Fruit fly (Drosophila melanogaster): ENCODE data around the gene CG32846.

CG32846 gene

DNA sequence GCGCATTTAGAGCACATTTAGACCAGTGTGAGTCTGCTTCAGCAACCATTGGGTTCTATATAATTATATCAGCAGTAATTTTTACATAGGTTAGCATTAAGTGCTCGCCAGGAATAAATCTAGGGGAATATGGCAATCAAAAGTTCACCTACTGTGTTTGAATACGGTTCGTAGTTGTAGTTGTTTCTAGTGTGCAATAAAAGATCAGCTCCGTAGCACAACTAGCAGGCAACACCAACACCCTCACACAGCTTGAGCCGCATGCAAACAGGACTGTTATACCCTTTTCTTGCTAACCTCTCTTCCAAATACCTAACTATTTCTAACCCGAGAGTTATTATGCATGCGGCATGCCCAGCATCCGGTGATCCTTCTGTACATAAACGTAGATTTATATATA lies at the start of gene CG32846:
CG32846 (minus strand) TSS at position 101 of the 400 bp plus-strand sequence.
- TF ChIP-seq psq (GFP tag; optimal IDR thresholded peaks at IDR 0.05): no peak
- TF ChIP-seq brk (GFP tag; optimal IDR thresholded peaks at IDR 0.05): no peak
- TF ChIP-seq Hr78 (GFP tag; optimal IDR thresholded peaks at IDR 0.05): no peak

DNA sequence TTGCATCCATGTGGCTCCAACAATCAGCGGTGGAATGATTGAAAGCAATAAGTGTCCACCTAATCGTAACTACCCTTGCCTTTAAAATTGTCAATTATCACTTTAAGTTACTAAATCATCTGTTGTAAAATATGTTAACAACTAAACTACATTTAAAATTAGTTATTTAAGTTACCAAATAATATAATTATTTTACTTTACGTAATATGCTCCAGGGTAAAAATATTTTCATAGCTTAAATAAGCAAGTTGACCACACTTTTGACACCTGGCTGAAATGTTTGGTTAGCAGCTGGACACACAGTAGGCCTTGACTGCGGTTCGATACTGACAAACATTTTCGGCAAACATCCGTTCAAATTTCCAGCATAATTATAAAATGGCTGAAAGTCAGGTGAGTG lies 43.5 kb upstream of the CG32846 start, which contains the start of gene CG2113:
CG2113 (plus strand) TSS at position 301 of the 400 bp plus-strand sequence.
- TF ChIP-seq fru (GFP tag; optimal IDR thresholded peaks at IDR 0.05): no peak
- no peak for TF ChIP-seq ey (GFP tag; optimal IDR thresholded peaks at IDR 0.05)
- TF ChIP-seq Hr78 (GFP tag; optimal IDR thresholded peaks at IDR 0.05): no peak
- no peak for TF ChIP-seq CG9705 (GFP tag; optimal IDR thresholded peaks at IDR 0.05)
- TF ChIP-seq psq (GFP tag; optimal IDR thresholded peaks at IDR 0.05): no peak
- no peak for TF ChIP-seq Dif (GFP tag; optimal IDR thresholded peaks at IDR 0.05; ENCODE audit: partially characterized antibody)
- TF ChIP-seq dmrt93B (GFP tag; optimal IDR thresholded peaks at IDR 0.05): no peak
- TF ChIP-seq sv (GFP tag; optimal IDR thresholded peaks at IDR 0.05): no peak
- TF ChIP-seq woc (GFP tag; optimal IDR thresholded peaks at IDR 0.05): no peak
- no peak for TF ChIP-seq usp (GFP tag; optimal IDR thresholded peaks at IDR 0.05)

DNA sequence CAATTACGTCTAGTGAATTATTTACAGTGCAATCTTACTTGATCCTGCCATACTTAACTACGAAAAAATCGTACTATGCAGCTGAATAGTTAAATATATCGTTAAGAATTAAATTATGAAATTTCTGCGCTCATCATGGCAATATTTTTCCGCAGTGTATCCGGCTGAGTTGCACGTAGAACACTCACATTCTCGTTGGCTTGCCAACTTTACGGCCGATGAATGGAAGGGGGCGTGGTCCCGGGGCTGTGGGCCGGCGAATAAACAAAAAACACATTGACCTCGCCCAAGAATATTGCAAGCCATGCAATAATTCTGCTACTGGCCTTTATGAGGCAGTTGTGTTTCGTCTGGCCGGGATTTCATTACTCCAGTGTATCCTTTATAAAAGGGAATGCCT lies 36.3 kb upstream of the CG32846 start:
- TF ChIP-seq Abd-B (GFP tag; optimal IDR thresholded peaks at IDR 0.05) (no peak), Rel (GFP tag; optimal IDR thresholded peaks at IDR 0.05) (no peak), Rel (tag; optimal IDR thresholded peaks at IDR 0.05) (no peak), Hr83 (GFP tag; optimal IDR thresholded peaks at IDR 0.05; ENCODE audit: poor library complexity, severe bottlenecking) (no peak), N (GFP tag; optimal IDR thresholded peaks at IDR 0.05) (no peak)

DNA sequence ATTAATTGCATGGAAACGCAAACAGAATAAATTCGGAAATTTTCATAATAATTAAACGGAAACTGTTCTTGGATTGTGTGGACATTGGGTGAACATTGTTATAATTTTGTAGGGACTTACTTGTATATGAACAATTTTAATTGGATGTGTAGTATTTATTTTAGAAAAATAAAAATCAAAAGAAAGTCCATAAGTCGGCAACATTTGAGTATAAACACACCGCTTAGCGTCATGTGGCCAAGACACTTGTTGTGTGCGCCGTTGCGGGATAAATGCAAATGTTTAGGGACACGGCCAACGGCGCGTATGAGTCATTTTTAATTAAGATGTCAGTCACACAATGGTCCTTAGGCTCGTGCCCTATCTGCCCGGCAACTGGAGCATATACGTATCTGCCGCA lies 34.9 kb upstream of the CG32846 start:
- TF ChIP-seq lola (GFP tag; optimal IDR thresholded peaks at IDR 0.05): no peak
- TF ChIP-seq foxo (GFP tag; optimal IDR thresholded peaks at IDR 0.05): no peak
- TF ChIP-seq fru (GFP tag; optimal IDR thresholded peaks at IDR 0.05): no peak
- no peak for TF ChIP-seq Vsx2 (GFP tag; optimal IDR thresholded peaks at IDR 0.05; ENCODE audit: partially characterized antibody)
- TF ChIP-seq CrebA (GFP tag; optimal IDR thresholded peaks at IDR 0.05; ENCODE audit: borderline replicate concordance): no peak
- no peak for TF ChIP-seq Myc (optimal IDR thresholded peaks at IDR 0.05)
- no peak for TF ChIP-seq sage (GFP tag; optimal IDR thresholded peaks at IDR 0.05)
- TF ChIP-seq OdsH (GFP tag; optimal IDR thresholded peaks at IDR 0.05): no peak

DNA sequence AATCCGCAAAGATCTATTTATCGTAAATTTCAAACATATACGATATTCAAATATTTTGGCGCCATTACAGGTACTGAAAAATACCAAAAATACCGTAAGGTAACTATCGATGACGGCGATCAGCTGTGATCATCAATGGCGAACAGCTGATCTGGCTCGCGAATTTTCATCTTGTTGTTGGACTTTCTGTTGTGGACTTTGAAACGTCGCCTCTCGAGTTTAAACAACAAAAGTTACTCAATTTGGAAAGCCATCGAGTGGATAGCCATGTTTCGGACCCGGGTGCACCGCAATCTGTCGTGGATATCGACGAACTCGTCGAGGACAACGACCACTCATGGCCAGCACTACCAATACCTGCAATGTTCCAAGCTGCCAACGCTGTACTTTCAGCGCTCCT lies 29.4 kb upstream of the CG32846 start, which contains the start of gene CPT2:
CPT2 (plus strand) TSS at position 167 of the 400 bp plus-strand sequence.
- TF ChIP-seq Rel (GFP tag; optimal IDR thresholded peaks at IDR 0.05) (no peak), Rel (tag; optimal IDR thresholded peaks at IDR 0.05) (no peak), CrebA (GFP tag; optimal IDR thresholded peaks at IDR 0.05; ENCODE audit: borderline replicate concordance) (peak; percentile 38), N (GFP tag; optimal IDR thresholded peaks at IDR 0.05) (no peak), pan (optimal IDR thresholded peaks at IDR 0.05) (no peak), Hnf4 (GFP tag; optimal IDR thresholded peaks at IDR 0.05) (peak; percentile 40), fru (GFP tag; optimal IDR thresholded peaks at IDR 0.05) (no peak), Dif (GFP tag; optimal IDR thresholded peaks at IDR 0.05; ENCODE audit: partially characterized antibody) (no peak), rgr (GFP tag; optimal IDR thresholded peaks at IDR 0.05) (peak; percentile 8), Myc (optimal IDR thresholded peaks at IDR 0.05) (peak; percentile 30)

DNA sequence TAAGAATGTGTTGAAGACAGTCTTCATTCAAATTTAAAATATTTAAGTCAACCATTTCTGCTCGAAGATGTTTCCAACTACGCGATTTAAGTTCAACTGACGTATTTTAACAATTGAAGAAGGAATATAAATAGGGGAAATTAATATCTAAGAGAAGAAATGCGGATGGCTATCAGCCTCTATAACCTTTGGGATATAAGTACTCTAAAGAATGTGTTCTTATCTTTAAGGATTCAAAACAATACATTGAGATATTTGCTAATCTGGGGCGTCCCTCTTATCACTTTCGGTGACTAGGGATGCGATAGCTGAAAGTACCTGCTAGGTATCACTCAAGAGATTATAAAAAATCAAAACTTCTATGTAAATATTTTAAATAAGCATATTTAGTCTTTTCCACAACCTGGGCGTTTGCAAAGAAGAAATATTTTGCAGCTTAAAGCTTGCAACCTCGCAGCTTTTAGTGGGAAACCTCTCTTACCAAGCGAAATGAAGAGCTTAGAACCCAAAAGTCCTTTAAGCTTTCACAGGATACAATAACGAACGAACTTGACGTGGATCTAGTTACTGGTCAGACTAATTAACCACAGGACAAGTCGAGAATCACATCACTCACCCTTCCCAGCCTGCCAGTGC lies 9.6 kb upstream of the CG32846 start, which contains the start of the genes CG34025 and Or63a:
CG34025 (minus strand) TSS at position 101 of the 636 bp plus-strand sequence.
Or63a (plus strand) TSS at position 586 of the 636 bp plus-strand sequence.
- TF ChIP-seq Hr83 (GFP tag; optimal IDR thresholded peaks at IDR 0.05; ENCODE audit: poor library complexity, severe bottlenecking): no peak
- TF ChIP-seq Vsx2 (GFP tag; optimal IDR thresholded peaks at IDR 0.05; ENCODE audit: partially characterized antibody): no peak
- no peak for TF ChIP-seq Dif (GFP tag; optimal IDR thresholded peaks at IDR 0.05; ENCODE audit: partially characterized antibody)
- no peak for TF ChIP-seq Dfd (GFP tag; optimal IDR thresholded peaks at IDR 0.05)
- no peak for TF ChIP-seq CG32264 (GFP tag; optimal IDR thresholded peaks at IDR 0.05)

Data from whole organism, wandering third instar larva.